Fruit fly (Drosophila melanogaster) whole organism, embryonic: ENCODE measurements around the gene CG31637.

Experiments used
- Asciz ChIP-seq: fragments of 200-800 bp; sonication (Bioruptor generic); optimal IDR thresholded peaks from 2 replicates; lab custom pipeline; 2017; ENCODE audit warnings: missing biosample characterization, mild to moderate bottlenecking, missing genetic modification characterization, missing genetic modification reagents
- BEAF-32 ChIP-seq: fragments of 200-800 bp; sonication (Bioruptor generic); optimal IDR thresholded peaks from 3 replicates; lab custom pipeline; 2017; ENCODE audit warnings: missing biosample characterization, missing genetic modification characterization, mild to moderate bottlenecking, moderate library complexity, missing genetic modification reagents
- CG11456 ChIP-seq: fragments of 200-800 bp; sonication (Bioruptor generic); IDR thresholded peaks from 3 replicates; pipeline ENCODE4 v1.3.6; 2022; ENCODE audit warnings: missing biosample characterization, missing genetic modification characterization
- CG12104 ChIP-seq: fragments of 200-800 bp; sonication (Bioruptor generic); optimal IDR thresholded peaks from 3 replicates; lab custom pipeline; 2016; ENCODE audit warnings: missing biosample characterization, missing genetic modification characterization
- CG12769 ChIP-seq: fragments of 200-800 bp; sonication (Bioruptor generic); optimal IDR thresholded peaks from 2 replicates; lab custom pipeline; 2019; ENCODE audit warnings: missing biosample characterization, mild to moderate bottlenecking, missing genetic modification characterization, moderate library complexity
- CG14667 ChIP-seq: fragments of 200-800 bp; sonication (Bioruptor generic); IDR thresholded peaks from 2 replicates; pipeline ENCODE4 v1.3.6; 2022; ENCODE audit warnings: missing biosample characterization, missing genetic modification characterization
- CG14965 ChIP-seq: fragments of 200-800 bp; sonication (Bioruptor generic); optimal IDR thresholded peaks from 2 replicates; lab custom pipeline; 2016; ENCODE audit warnings: missing biosample characterization, missing genetic modification characterization, borderline replicate concordance
- CG18764 ChIP-seq: fragments of 200-800 bp; sonication (Bioruptor generic); optimal IDR thresholded peaks from 3 replicates; lab custom pipeline; 2016; ENCODE audit warnings: missing biosample characterization, missing genetic modification characterization
- CG3163 ChIP-seq: fragments of 200-800 bp; sonication (Bioruptor generic); optimal IDR thresholded peaks from 3 replicates; lab custom pipeline; 2016; ENCODE audit warnings: missing biosample characterization, missing genetic modification characterization
- CG3838 ChIP-seq: fragments of 200-800 bp; sonication (Bioruptor generic); optimal IDR thresholded peaks from 3 replicates; lab custom pipeline; 2016; ENCODE audit warnings: missing biosample characterization, missing genetic modification characterization
- CG3995 ChIP-seq: fragments of 200-800 bp; sonication (Bioruptor generic); optimal IDR thresholded peaks from 3 replicates; lab custom pipeline; 2016; ENCODE audit warnings: missing biosample characterization, missing genetic modification characterization
- CG4282 ChIP-seq: fragments of 200-800 bp; sonication (Bioruptor generic); optimal IDR thresholded peaks from 2 replicates; lab custom pipeline; 2016; ENCODE audit warnings: missing biosample characterization, missing genetic modification characterization
- CG6175 ChIP-seq: fragments of 200-800 bp; sonication (Bioruptor generic); IDR thresholded peaks from 3 replicates; pipeline ENCODE4 v1.3.6; 2022; ENCODE audit warnings: missing biosample characterization, missing genetic modification characterization
- CG6654 ChIP-seq: fragments of 200-800 bp; sonication (Bioruptor generic); optimal IDR thresholded peaks from 2 replicates; lab custom pipeline; 2017; ENCODE audit warnings: missing biosample characterization, mild to moderate bottlenecking, missing genetic modification characterization
- Camta ChIP-seq: fragments of 200-800 bp; sonication (Bioruptor generic); optimal IDR thresholded peaks from 2 replicates; lab custom pipeline; 2016; ENCODE audit warnings: missing biosample characterization, missing genetic modification characterization
- CrebB ChIP-seq: fragments of 200-800 bp; sonication (Bioruptor generic); optimal IDR thresholded peaks from 3 replicates; lab custom pipeline; 2018; ENCODE audit warnings: missing biosample characterization, mild to moderate bottlenecking, missing genetic modification characterization
- D19B ChIP-seq: fragments of 200-800 bp; sonication (Bioruptor generic); optimal IDR thresholded peaks from 2 replicates; lab custom pipeline; 2017; ENCODE audit warnings: missing biosample characterization, mild to moderate bottlenecking, missing genetic modification characterization
- Dad ChIP-seq: fragments of 200-800 bp; sonication (Bioruptor generic); optimal IDR thresholded peaks from 3 replicates; lab custom pipeline; 2016; ENCODE audit warnings: missing biosample characterization, missing genetic modification characterization
- Dek ChIP-seq: fragments of 200-800 bp; sonication (Bioruptor generic); optimal IDR thresholded peaks from 3 replicates; lab custom pipeline; 2019; ENCODE audit warnings: missing biosample characterization, mild to moderate bottlenecking, missing genetic modification characterization, moderate library complexity
- Dll ChIP-seq: fragments of 200-800 bp; sonication (Bioruptor generic); IDR thresholded peaks from 4 replicates; pipeline ENCODE4 v1.3.6; 2022; ENCODE audit warnings: missing biosample characterization, missing genetic modification characterization; ENCODE audit not compliant: partially characterized antibody
- Dp ChIP-seq: fragments of 200-800 bp; sonication (Bioruptor generic); optimal IDR thresholded peaks from 2 replicates; lab custom pipeline; 2018; ENCODE audit warnings: missing biosample characterization, mild to moderate bottlenecking, missing genetic modification characterization, moderate library complexity
- Dref ChIP-seq: fragments of 200-800 bp; sonication (Bioruptor generic); IDR thresholded peaks from 2 replicates; pipeline ENCODE4 v1.3.6; 2022; ENCODE audit warnings: missing biosample characterization, missing genetic modification characterization
- Drgx ChIP-seq: fragments of 200-800 bp; sonication (Bioruptor generic); IDR thresholded peaks from 2 replicates; pipeline ENCODE4 v1.3.6; 2022; ENCODE audit warnings: missing biosample characterization, missing genetic modification characterization
- Eip74EF ChIP-seq, 2 experiments: fragments of 200-800 bp in 1 of 2; fragments of >200 bp in 1 of 2; sonication (Bioruptor generic) in 1 of 2; optimal IDR thresholded peaks; 2 replicates each; lab custom pipeline; 2017 to 2019; ENCODE audit warnings: missing biosample characterization in 2 of 2, missing genetic modification characterization in 2 of 2, mild to moderate bottlenecking in 1 of 2, moderate library complexity in 1 of 2
- Ets65A ChIP-seq: fragments of 200-800 bp; sonication (Bioruptor generic); peaks from one replicate; lab custom pipeline; 2016; ENCODE audit warnings: missing biosample characterization, missing genetic modification characterization
- Fer3 ChIP-seq: fragments of 200-800 bp; sonication (Bioruptor generic); optimal IDR thresholded peaks from 2 replicates; lab custom pipeline; 2018; ENCODE audit warnings: missing biosample characterization, mild to moderate bottlenecking, missing genetic modification characterization, moderate library complexity
- Gug ChIP-seq: fragments of 200-800 bp; sonication (Bioruptor generic); IDR thresholded peaks from 4 replicates; pipeline ENCODE4 v1.3.6; 2022; ENCODE audit warnings: missing biosample characterization, missing genetic modification characterization
- HLH3B ChIP-seq: fragments of 200-800 bp; sonication (Bioruptor generic); IDR thresholded peaks from 2 replicates; pipeline ENCODE4 v1.3.6; 2022; ENCODE audit warnings: missing biosample characterization, missing genetic modification characterization
- Hr3 ChIP-seq: fragments of 200-800 bp; sonication (Bioruptor generic); optimal IDR thresholded peaks from 3 replicates; lab custom pipeline; 2016; ENCODE audit warnings: missing biosample characterization, missing genetic modification characterization
- Lhr ChIP-seq: fragments of 200-800 bp; sonication (Bioruptor generic); optimal IDR thresholded peaks from 3 replicates; lab custom pipeline; 2017; ENCODE audit warnings: mild to moderate bottlenecking, missing biosample characterization, missing genetic modification reagents, missing genetic modification characterization
- Lpt ChIP-seq: fragments of >200 bp; optimal IDR thresholded peaks from 2 replicates; lab custom pipeline; 2018; ENCODE audit warnings: missing biosample characterization, missing genetic modification characterization
- Myb ChIP-seq: fragments of 200-800 bp; sonication (Bioruptor generic); optimal IDR thresholded peaks from 2 replicates; lab custom pipeline; 2016; ENCODE audit warnings: missing biosample characterization, missing genetic modification characterization
- Sox102F ChIP-seq: fragments of 200-800 bp; sonication (Bioruptor generic); optimal IDR thresholded peaks from 2 replicates; lab custom pipeline; 2018; ENCODE audit warnings: missing biosample characterization, mild to moderate bottlenecking, missing genetic modification characterization, moderate library complexity
- Sry-δ ChIP-seq: fragments of 200-800 bp; sonication (Bioruptor generic); optimal IDR thresholded peaks from 2 replicates; lab custom pipeline; 2016; ENCODE audit warnings: missing biosample characterization, missing genetic modification characterization
- TFAM ChIP-seq: fragments of 200-800 bp; sonication (Bioruptor generic); optimal IDR thresholded peaks from 2 replicates; lab custom pipeline; 2017; ENCODE audit warnings: missing biosample characterization, missing genetic modification characterization, inconsistent platforms
- Vsx1 ChIP-seq: fragments of 200-800 bp; sonication (Bioruptor generic); optimal IDR thresholded peaks from 2 replicates; lab custom pipeline; 2017; ENCODE audit warnings: missing biosample characterization, mild to moderate bottlenecking, missing genetic modification characterization, missing genetic modification reagents
- bcd ChIP-seq: fragments of 200-800 bp; sonication (Bioruptor generic); optimal IDR thresholded peaks from 2 replicates; lab custom pipeline; 2017; ENCODE audit warnings: missing biosample characterization, mild to moderate bottlenecking, missing genetic modification characterization
- br ChIP-seq: fragments of >200 bp; optimal IDR thresholded peaks from 2 replicates; lab custom pipeline; 2017
- dimm ChIP-seq: fragments of 200-800 bp; sonication (Bioruptor generic); IDR thresholded peaks from 2 replicates; pipeline ENCODE4 v1.3.6; 2022; ENCODE audit warnings: missing biosample characterization, missing genetic modification characterization
- eve ChIP-seq, 2 experiments: fragments of >200 bp; optimal IDR thresholded peaks; 2 replicates each; lab custom pipeline; 2017; ENCODE audit warnings: missing biosample characterization in 2 of 2, missing genetic modification characterization in 2 of 2
- exex ChIP-seq: fragments of 200-800 bp; sonication (Bioruptor generic); optimal IDR thresholded peaks from 4 replicates; lab custom pipeline; 2018; ENCODE audit warnings: missing biosample characterization, mild to moderate bottlenecking, missing genetic modification characterization, moderate library complexity
- eyg ChIP-seq: fragments of 200-800 bp; sonication (Bioruptor generic); optimal IDR thresholded peaks from 3 replicates; lab custom pipeline; 2016; ENCODE audit warnings: missing biosample characterization, missing genetic modification characterization
- ind ChIP-seq: fragments of 200-800 bp; sonication (Bioruptor generic); optimal IDR thresholded peaks from 3 replicates; lab custom pipeline; 2016; ENCODE audit warnings: missing biosample characterization, missing genetic modification characterization
- jumu ChIP-seq: fragments of 200-800 bp; sonication (Bioruptor generic); optimal IDR thresholded peaks from 3 replicates; lab custom pipeline; 2016; ENCODE audit warnings: missing biosample characterization, missing genetic modification characterization
- maf-S ChIP-seq: fragments of 200-800 bp; sonication (Bioruptor generic); optimal IDR thresholded peaks from 2 replicates; lab custom pipeline; 2016; ENCODE audit warnings: missing biosample characterization, missing genetic modification characterization
- oc ChIP-seq: fragments of 200-800 bp; sonication (Bioruptor generic); optimal IDR thresholded peaks from 2 replicates; lab custom pipeline; 2018; ENCODE audit warnings: missing biosample characterization, mild to moderate bottlenecking, missing genetic modification characterization, moderate library complexity
- odd ChIP-seq: fragments of 200-800 bp; sonication (Bioruptor generic); optimal IDR thresholded peaks from 2 replicates; lab custom pipeline; 2017; ENCODE audit warnings: missing biosample characterization, mild to moderate bottlenecking, missing genetic modification characterization
- pros ChIP-seq: fragments of 200-800 bp; sonication (Bioruptor generic); optimal IDR thresholded peaks from 3 replicates; lab custom pipeline; 2019; ENCODE audit warnings: missing biosample characterization, mild to moderate bottlenecking, missing genetic modification characterization, moderate library complexity
- rib ChIP-seq: fragments of 200-800 bp; sonication (Bioruptor generic); IDR thresholded peaks from 2 replicates; pipeline ENCODE4 v1.3.6; 2022; ENCODE audit warnings: missing biosample characterization, missing genetic modification characterization
- slp2 ChIP-seq: fragments of 200-800 bp; sonication (Bioruptor generic); optimal IDR thresholded peaks from 2 replicates; lab custom pipeline; 2016; ENCODE audit warnings: missing biosample characterization, missing genetic modification characterization
- tup ChIP-seq: fragments of 200-800 bp; sonication (Bioruptor generic); optimal IDR thresholded peaks from 2 replicates; lab custom pipeline; 2016; ENCODE audit warnings: missing biosample characterization, mild to moderate bottlenecking, missing genetic modification characterization, moderate library complexity
- usp ChIP-seq: fragments of >200 bp; optimal IDR thresholded peaks from 2 replicates; lab custom pipeline; 2017; ENCODE audit warnings: missing biosample characterization, missing genetic modification characterization
- wor ChIP-seq: fragments of 200-800 bp; sonication (Bioruptor generic); IDR thresholded peaks from 2 replicates; pipeline ENCODE4 v1.3.6; 2022; ENCODE audit warnings: missing biosample characterization, missing genetic modification characterization

Gene CG31637

DNA sequence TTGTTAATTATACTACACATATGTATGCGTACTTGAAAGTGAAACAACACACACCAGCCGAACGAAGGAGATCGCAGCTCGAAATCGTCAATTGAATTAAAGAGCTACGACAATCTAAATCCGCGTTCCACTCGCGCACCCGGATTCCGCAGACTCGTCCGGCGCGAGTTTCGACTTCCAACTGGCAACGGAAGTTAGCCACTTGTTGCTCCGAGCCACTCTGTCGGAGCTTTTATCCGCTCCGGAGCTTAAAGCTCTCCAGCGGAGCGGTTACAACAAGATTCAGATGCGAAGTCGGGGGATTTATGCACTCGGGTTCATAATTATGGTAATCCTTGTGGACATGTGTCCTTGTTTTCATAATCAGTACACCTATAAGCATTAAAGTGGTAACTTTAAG is 33.0 kb upstream of the CG31637 start, which contains the start of gene Rchy1 (continued):
- peak; percentile 35 for TF ChIP-seq CG12769 (tag; lab: Kevin White, UChicago)
- TF ChIP-seq Lhr (GFP tag; lab: Kevin White, UChicago) = no peak
- no peak for TF ChIP-seq Sox102F
- no peak for TF ChIP-seq dimm (GFP tag; lab: Robert Waterston, UW)
- TF ChIP-seq rib (GFP tag; lab: Robert Waterston, UW) = 0 out of 2 replicates have a peak, but pooled peaks have one; percentile 37
- no peak for TF ChIP-seq CG6175 (GFP tag; lab: Robert Waterston, UW)
- no peak for TF ChIP-seq D19B (GFP tag; lab: Kevin White, UChicago)
- TF ChIP-seq Dek (tag; lab: Kevin White, UChicago) = no peak
- peak; percentile 12 for TF ChIP-seq bcd (GFP tag; lab: Kevin White, UChicago)
- no peak for TF ChIP-seq br (lab: Kevin White, UChicago)
- no peak for TF ChIP-seq Ets65A (GFP tag; lab: Kevin White, UChicago)
- TF ChIP-seq Eip74EF (GFP tag; optimal IDR thresholded peaks at IDR 0.05; lab: Kevin White, UChicago) = peak in 1 of 2 experiments; percentile 54
- no peak for TF ChIP-seq maf-S (GFP tag; lab: Kevin White, UChicago)
- TF ChIP-seq Dll = no peak
- peak; percentile 27 for TF ChIP-seq Fer3
- no peak for TF ChIP-seq CG3995
- no peak for TF ChIP-seq CG3163 (GFP tag; lab: Kevin White, UChicago)
- TF ChIP-seq Sry-δ = no peak
- peak; percentile 12 for TF ChIP-seq eyg (GFP tag; lab: Kevin White, UChicago)
- TF ChIP-seq jumu (GFP tag; lab: Kevin White, UChicago) = no peak
- no peak for TF ChIP-seq usp (GFP tag; lab: Kevin White, UChicago)
- TF ChIP-seq Dad (GFP tag; lab: Kevin White, UChicago) = no peak
- no peak for TF ChIP-seq Dref (GFP tag; lab: Robert Waterston, UW)
- no peak for TF ChIP-seq CrebB (tag; lab: Kevin White, UChicago)
- TF ChIP-seq Asciz (GFP tag; lab: Kevin White, UChicago) = peak; percentile 13
- TF ChIP-seq CG4282 (GFP tag; lab: Kevin White, UChicago) = no peak
- no peak for TF ChIP-seq Myb (GFP tag; lab: Kevin White, UChicago)
- no peak for TF ChIP-seq Hr3 (GFP tag; lab: Kevin White, UChicago)
- no peak for TF ChIP-seq Gug (GFP tag; lab: Robert Waterston, UW)
- no peak for TF ChIP-seq CG3838 (GFP tag; lab: Kevin White, UChicago)
- peak; percentile 50 for TF ChIP-seq odd
- no peak for TF ChIP-seq tup (GFP tag; lab: Kevin White, UChicago)
- TF ChIP-seq CG12104 (GFP tag; lab: Kevin White, UChicago) = no peak
- TF ChIP-seq CG6654 (GFP tag; lab: Kevin White, UChicago) = no peak
- TF ChIP-seq Dp = peak; percentile 13
- no peak for TF ChIP-seq wor (GFP tag; lab: Robert Waterston, UW)
- TF ChIP-seq ind = no peak
- TF ChIP-seq Drgx (GFP tag; lab: Robert Waterston, UW) = no peak
- no peak for TF ChIP-seq CG14965 (GFP tag; lab: Kevin White, UChicago)
- no peak for TF ChIP-seq TFAM (GFP tag; lab: Kevin White, UChicago)
- TF ChIP-seq eve (GFP tag; optimal IDR thresholded peaks at IDR 0.05; lab: Kevin White, UChicago) = no peak
- TF ChIP-seq HLH3B = no peak; the same call in 1 of the 2 replicates
- TF ChIP-seq oc (tag; lab: Kevin White, UChicago) = no peak
- TF ChIP-seq Lpt = no peak
- no peak for TF ChIP-seq exex (tag; lab: Kevin White, UChicago)
- no peak for TF ChIP-seq CG14667
- TF ChIP-seq slp2 (GFP tag; lab: Kevin White, UChicago) = no peak
- TF ChIP-seq CG11456 (GFP tag; lab: Robert Waterston, UW) = no peak
- no peak for TF ChIP-seq CG18764 (GFP tag; lab: Kevin White, UChicago)
- peak; percentile 5 for TF ChIP-seq Vsx1 (GFP tag; lab: Kevin White, UChicago)
- TF ChIP-seq Camta (GFP tag; lab: Kevin White, UChicago) = no peak
- TF ChIP-seq BEAF-32 = no peak
- no peak for TF ChIP-seq pros
